Worm (Caenorhabditis elegans) whole organism, L3 larva: ENCODE measurements around the gene Y41C4A.7.

Source experiments
- ZK546.5 ChIP-seq: sonication (generic microtip); optimal IDR thresholded peaks from 2 replicates; lab custom pipeline; 2017; ENCODE audit warnings: missing biosample characterization, missing genetic modification characterization
- aly-2 ChIP-seq: fragments of 150-350 bp; optimal IDR thresholded peaks from 2 replicates; lab custom pipeline; 2014; ENCODE audit warnings: missing biosample characterization, missing genetic modification characterization
- ama-1 ChIP-seq: fragments of 150-350 bp; optimal IDR thresholded peaks from 2 replicates; lab custom pipeline; 2018
- ceh-16 ChIP-seq: sonication (generic microtip); optimal IDR thresholded peaks from 2 replicates; lab custom pipeline; 2017; ENCODE audit warnings: missing biosample characterization, missing genetic modification characterization
- ceh-28 ChIP-seq: fragments of 150-350 bp; optimal IDR thresholded peaks from 2 replicates; lab custom pipeline; 2014; ENCODE audit warnings: missing biosample characterization, missing genetic modification reagents, missing genetic modification characterization
- ceh-82 ChIP-seq: fragments of 150-350 bp; optimal IDR thresholded peaks from 2 replicates; lab custom pipeline; 2014; ENCODE audit warnings: missing biosample characterization, missing genetic modification characterization
- ceh-9 ChIP-seq: sonication (generic microtip); optimal IDR thresholded peaks from 2 replicates; lab custom pipeline; 2018; ENCODE audit warnings: missing biosample characterization, missing genetic modification characterization
- daf-12 ChIP-seq: fragments of 150-350 bp; optimal IDR thresholded peaks from 2 replicates; lab custom pipeline; 2014; ENCODE audit warnings: missing biosample characterization, missing genetic modification reagents, missing genetic modification characterization
- egl-27 ChIP-seq: sonication (generic microtip); optimal IDR thresholded peaks from 4 replicates; lab custom pipeline; 2017; ENCODE audit warnings: missing biosample characterization, missing genetic modification reagents, missing genetic modification characterization
- elt-1 ChIP-seq: fragments of 150-350 bp; optimal IDR thresholded peaks from 2 replicates; lab custom pipeline; 2014; ENCODE audit warnings: missing biosample characterization, missing genetic modification characterization
- elt-2 ChIP-seq: sonication (generic microtip); optimal IDR thresholded peaks from 2 replicates; lab custom pipeline; 2016; ENCODE audit warnings: missing genetic modification reagents, mild to moderate bottlenecking, missing genetic modification characterization, missing compliant biosample characterization
- eor-1 ChIP-seq, 2 experiments: fragments of 150-350 bp; optimal IDR thresholded peaks; 2 replicates each; lab custom pipeline; 2014 to 2018; ENCODE audit warnings: missing biosample characterization in 2 of 2, missing genetic modification characterization in 2 of 2
- fkh-10 ChIP-seq: sonication (generic microtip); optimal IDR thresholded peaks from 2 replicates; lab custom pipeline; 2017; ENCODE audit warnings: missing biosample characterization, missing genetic modification reagents, missing genetic modification characterization
- fos-1 ChIP-seq: fragments of 150-350 bp; optimal IDR thresholded peaks from 2 replicates; lab custom pipeline; 2014; ENCODE audit warnings: missing biosample characterization, missing genetic modification characterization
- hmg-11 ChIP-seq: sonication (generic microtip); optimal IDR thresholded peaks from 2 replicates; lab custom pipeline; 2016; ENCODE audit warnings: missing genetic modification characterization, missing compliant biosample characterization
- jun-1 ChIP-seq: fragments of 150-350 bp; optimal IDR thresholded peaks from 2 replicates; lab custom pipeline; 2014; ENCODE audit warnings: missing biosample characterization, missing genetic modification reagents, missing genetic modification characterization
- lin-15B ChIP-seq: fragments of 150-350 bp; optimal IDR thresholded peaks from 2 replicates; lab custom pipeline; 2014; ENCODE audit warnings: missing biosample characterization, missing genetic modification characterization
- lin-39 ChIP-seq: fragments of 150-350 bp; optimal IDR thresholded peaks from 2 replicates; lab custom pipeline; 2018; ENCODE audit warnings: missing biosample characterization, missing genetic modification reagents, missing genetic modification characterization
- lsy-12 ChIP-seq: sonication (generic microtip); optimal IDR thresholded peaks from 2 replicates; lab custom pipeline; 2016; ENCODE audit warnings: mild to moderate bottlenecking, missing genetic modification characterization, missing compliant biosample characterization
- mdl-1 ChIP-seq: fragments of 150-350 bp; optimal IDR thresholded peaks from 2 replicates; lab custom pipeline; 2014; ENCODE audit warnings: missing biosample characterization, missing genetic modification characterization
- nfya-1 ChIP-seq: sonication (generic microtip); optimal IDR thresholded peaks from 2 replicates; lab custom pipeline; 2017; ENCODE audit warnings: missing genetic modification characterization, mild to moderate bottlenecking, missing compliant biosample characterization, antibody characterized with exemption, moderate library complexity; ENCODE audit not compliant: insufficient read depth
- nhr-12 ChIP-seq: fragments of 150-350 bp; optimal IDR thresholded peaks from 2 replicates; lab custom pipeline; 2014; ENCODE audit warnings: missing biosample characterization, missing genetic modification characterization
- nhr-237 ChIP-seq: fragments of 150-350 bp; optimal IDR thresholded peaks from 2 replicates; lab custom pipeline; 2014; ENCODE audit warnings: missing biosample characterization, missing genetic modification characterization
- nhr-25 ChIP-seq: sonication (generic microtip); optimal IDR thresholded peaks from 2 replicates; lab custom pipeline; 2017; ENCODE audit warnings: missing biosample characterization, missing genetic modification characterization
- nhr-28 ChIP-seq: fragments of 150-350 bp; optimal IDR thresholded peaks from 2 replicates; lab custom pipeline; 2014; ENCODE audit warnings: missing biosample characterization, missing genetic modification characterization
- nhr-67 ChIP-seq: fragments of 150-350 bp; optimal IDR thresholded peaks from 2 replicates; lab custom pipeline; 2014; ENCODE audit warnings: missing biosample characterization, missing genetic modification characterization
- nhr-77 ChIP-seq: fragments of 150-350 bp; optimal IDR thresholded peaks from 2 replicates; lab custom pipeline; 2014; ENCODE audit warnings: missing biosample characterization, missing genetic modification characterization
- pha-4 ChIP-seq: fragments of 150-350 bp; optimal IDR thresholded peaks from 2 replicates; lab custom pipeline; 2014; ENCODE audit warnings: missing biosample characterization, missing genetic modification reagents, missing genetic modification characterization
- pqm-1 ChIP-seq: fragments of 150-350 bp; optimal IDR thresholded peaks from 2 replicates; lab custom pipeline; 2017; ENCODE audit warnings: missing biosample characterization, missing genetic modification characterization, inconsistent platforms
- sea-2 ChIP-seq: fragments of 150-350 bp; sonication (generic microtip); optimal IDR thresholded peaks from 4 replicates; lab custom pipeline; 2014; ENCODE audit warnings: missing biosample characterization, missing genetic modification reagents, missing genetic modification characterization
- skn-1 ChIP-seq: fragments of 150-350 bp; optimal IDR thresholded peaks from 2 replicates; lab custom pipeline; 2014; ENCODE audit warnings: missing biosample characterization, missing genetic modification characterization
- tbx-2 ChIP-seq: sonication (generic microtip); optimal IDR thresholded peaks from 2 replicates; lab custom pipeline; 2016; ENCODE audit warnings: mild to moderate bottlenecking, missing genetic modification characterization, missing compliant biosample characterization
- unc-39 ChIP-seq: sonication (generic microtip); optimal IDR thresholded peaks from 4 replicates; lab custom pipeline; 2017; ENCODE audit warnings: missing biosample characterization, missing genetic modification characterization
- unc-62 ChIP-seq: fragments of 150-350 bp; sonication (generic microtip); optimal IDR thresholded peaks from 4 replicates; lab custom pipeline; 2014; ENCODE audit warnings: missing biosample characterization, missing genetic modification reagents, missing genetic modification characterization
- zag-1 ChIP-seq: fragments of 150-350 bp; optimal IDR thresholded peaks from 2 replicates; lab custom pipeline; 2014; ENCODE audit warnings: missing biosample characterization, missing genetic modification characterization
- ztf-11 ChIP-seq: fragments of 150-350 bp; optimal IDR thresholded peaks from 2 replicates; lab custom pipeline; 2014; ENCODE audit warnings: missing biosample characterization, missing genetic modification characterization
- ztf-4 ChIP-seq: fragments of 150-350 bp; optimal IDR thresholded peaks from 2 replicates; lab custom pipeline; 2014; ENCODE audit warnings: missing biosample characterization, missing genetic modification characterization

Y41C4A.7 gene

ce11 chrIII:11732056-11732455 lies 33.4 kb downstream of the Y41C4A.7 start, which contains the start of gene Y41C4A.21:
Gene Y41C4A.21, plus strand, starts transcription at chrIII:11732356.
- TF ChIP-seq ceh-16 (tag; lab: Kevin White, UChicago) (no peak), ztf-11 (tag; lab: Kevin White, UChicago) (no peak), fos-1 (tag; lab: Kevin White, UChicago) (no peak), ama-1 (lab: Kevin White, UChicago) (no peak), nhr-237 (no peak), pqm-1 (tag; lab: Kevin White, UChicago) (no peak), egl-27 (tag; lab: Kevin White, UChicago) (no peak), pha-4 (no peak), nhr-28 (tag; lab: Kevin White, UChicago) (no peak), ztf-4 (tag; lab: Kevin White, UChicago) (no peak), ceh-28 (tag; lab: Kevin White, UChicago) (no peak), tbx-2 (no peak), ceh-82 (tag; lab: Kevin White, UChicago) (no peak), unc-62 (no peak), fkh-10 (GFP tag; lab: Kevin White, UChicago) (no peak), sea-2 (GFP tag; lab: Kevin White, UChicago) (no peak), lin-39 (tag; lab: Kevin White, UChicago) (no peak), lsy-12 (tag; lab: Kevin White, UChicago) (no peak), skn-1 (tag; lab: Kevin White, UChicago) (no peak), ceh-9 (no peak)
- TF ChIP-seq, all 47 proteins: peak for 0

ce11 chrIII:11732943-11733342 lies 34.3 kb downstream of the Y41C4A.7 start:
- TF ChIP-seq skn-1 (tag; lab: Kevin White, UChicago) (no peak), ceh-28 (tag; lab: Kevin White, UChicago) (peak; percentile 97), ceh-16 (tag; lab: Kevin White, UChicago) (no peak), nhr-77 (no peak)

DNA sequence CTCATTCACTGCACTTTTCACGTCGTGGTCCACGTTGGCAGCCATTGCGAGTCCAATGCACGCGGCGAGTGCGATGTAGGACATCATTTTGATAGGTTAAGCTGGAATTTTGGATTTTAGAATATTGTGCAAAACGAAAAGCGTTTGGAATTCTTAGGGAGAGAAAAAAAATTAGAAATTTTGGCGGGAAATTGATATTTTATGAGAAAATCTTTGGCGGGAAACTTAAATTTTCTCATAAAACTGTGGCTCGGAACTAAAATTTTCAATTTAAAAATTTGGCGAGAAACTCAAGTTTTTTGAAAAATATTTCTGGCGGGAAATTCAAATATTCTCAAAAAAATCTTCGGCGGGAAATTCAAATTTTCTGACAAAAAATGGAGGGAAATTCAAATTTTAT lies 38.9 kb downstream of the Y41C4A.7 start, which contains the start of gene sup-1:
Gene sup-1, minus strand, starts transcription at position 101 of the 400 bp plus-strand sequence.
- no peak for TF ChIP-seq zag-1 (tag; lab: Kevin White, UChicago)
- TF ChIP-seq nhr-67 (tag; lab: Kevin White, UChicago): no peak
- TF ChIP-seq elt-2 (tag; lab: Kevin White, UChicago): no peak
- TF ChIP-seq egl-27 (tag; lab: Kevin White, UChicago): no peak
- TF ChIP-seq unc-39 (tag; lab: Kevin White, UChicago): no peak
- no peak for TF ChIP-seq eor-1 (tag; optimal IDR thresholded peaks at IDR 0.05; lab: Kevin White, UChicago)
- TF ChIP-seq nhr-25: no peak
- no peak for TF ChIP-seq nhr-28 (tag; lab: Kevin White, UChicago)
- TF ChIP-seq lsy-12 (tag; lab: Kevin White, UChicago): no peak
- TF ChIP-seq ZK546.5 (tag; lab: Kevin White, UChicago): no peak
- no peak for TF ChIP-seq pha-4
- TF ChIP-seq nhr-12 (tag; lab: Kevin White, UChicago): no peak
- no peak for TF ChIP-seq aly-2 (tag; lab: Kevin White, UChicago)
- no peak for TF ChIP-seq unc-62
- TF ChIP-seq nhr-237: no peak
- no peak for TF ChIP-seq daf-12
- TF ChIP-seq ztf-11 (tag; lab: Kevin White, UChicago): no peak

DNA sequence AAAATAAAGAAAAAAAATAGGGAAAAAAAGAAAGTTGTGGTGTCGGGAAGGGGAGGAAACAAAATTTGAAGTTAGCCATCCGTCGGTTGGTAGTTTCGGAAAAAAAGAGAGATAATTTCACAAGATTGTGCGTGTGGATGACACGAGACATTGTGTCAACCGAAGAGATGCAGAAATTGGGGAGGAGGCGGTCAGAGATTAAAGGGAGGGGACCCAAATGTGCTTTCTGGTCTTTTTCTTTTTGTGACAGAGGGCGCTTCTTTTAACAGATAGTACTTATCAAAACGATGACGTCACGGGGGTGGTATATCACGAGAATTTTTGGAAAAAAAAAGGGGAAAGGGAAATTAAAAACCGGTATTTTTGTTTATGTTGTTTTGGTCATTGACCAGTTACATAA lies 39.8 kb downstream of the Y41C4A.7 start:
- TF ChIP-seq nhr-77 (no peak), hmg-11 (peak; percentile 11), elt-1 (peak; percentile 24), unc-62 (no peak), ceh-9 (no peak), nfya-1 (peak; percentile 73), ceh-28 (tag; lab: Kevin White, UChicago) (no peak), ZK546.5 (tag; lab: Kevin White, UChicago) (no peak), fos-1 (tag; lab: Kevin White, UChicago) (no peak), lin-15B (tag; lab: Kevin White, UChicago) (peak; percentile 17), mdl-1 (tag; lab: Kevin White, UChicago) (peak; percentile 21), lin-39 (tag; lab: Kevin White, UChicago) (peak; percentile 73)

DNA sequence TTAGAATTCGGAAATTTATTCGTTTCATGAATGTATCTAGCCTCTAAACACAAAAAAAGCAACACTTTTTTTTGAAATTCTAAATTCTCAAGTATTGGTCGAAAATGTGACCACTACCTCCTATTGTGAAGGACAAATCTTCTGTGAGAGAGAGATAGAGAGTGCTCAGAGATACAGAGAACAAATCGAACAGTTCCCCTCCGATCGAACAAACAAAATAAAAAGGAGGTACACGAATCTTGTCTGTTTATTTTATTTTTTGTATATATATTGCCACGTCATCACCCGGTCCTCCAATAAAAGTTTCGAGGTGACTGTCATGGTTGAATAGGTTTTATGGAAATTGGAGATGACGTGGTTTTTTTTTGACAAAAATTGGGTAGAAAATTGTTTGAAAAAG lies 42.2 kb downstream of the Y41C4A.7 start:
- peak; percentile 73 for TF ChIP-seq pha-4
- TF ChIP-seq jun-1: no peak
- TF ChIP-seq nfya-1: no peak
- TF ChIP-seq unc-62: no peak
- peak; percentile 8 for TF ChIP-seq nhr-25
- TF ChIP-seq, all 47 proteins: peak for 2
